Fruit fly (Drosophila melanogaster) whole organism, pupa: ENCODE results near the gene CG3704.

Source experiments
- Snoo ChIP-seq: fragments of 200-800 bp; sonication (Bioruptor generic); optimal IDR thresholded peaks from 3 replicates; lab custom pipeline; 2017; ENCODE audit warnings: missing biosample characterization, mild to moderate bottlenecking, missing genetic modification characterization, inconsistent platforms
- gl ChIP-seq: fragments of 200-800 bp; sonication (Bioruptor generic); optimal IDR thresholded peaks from 2 replicates; lab custom pipeline; 2018; ENCODE audit warnings: missing biosample characterization, mild to moderate bottlenecking, missing genetic modification characterization

dm6 chrX:932859-933258, 7.7 kb downstream of the CG3704 start:
- TF ChIP-seq gl (tag; lab: Kevin White, UChicago) (no peak), Snoo (tag; lab: Kevin White, UChicago) (no peak)
